Worm (Caenorhabditis elegans) whole organism, mixed stage, embryonic: Measurements from ENCODE around the gene Y116A8C.469.

Source experiments
- M03D4.4 ChIP-seq: sonication (generic microtip); optimal IDR thresholded peaks from 2 replicates; lab custom pipeline; 2017; ENCODE audit warnings: mild to moderate bottlenecking, missing genetic modification characterization, missing compliant biosample characterization
- bed-3 ChIP-seq: fragments of 200-800 bp; sonication (Bioruptor generic); optimal IDR thresholded peaks from 3 replicates; lab custom pipeline; 2018; ENCODE audit warnings: mild to moderate bottlenecking, missing genetic modification characterization, moderate library complexity, missing compliant biosample characterization
- blmp-1 ChIP-seq: fragments of 150-350 bp; optimal IDR thresholded peaks from 2 replicates; lab custom pipeline; 2014; ENCODE audit warnings: missing biosample characterization, missing genetic modification characterization
- ceh-39 ChIP-seq: fragments of 150-350 bp; optimal IDR thresholded peaks from 2 replicates; lab custom pipeline; 2014; ENCODE audit warnings: missing biosample characterization, missing genetic modification characterization
- ceh-43 ChIP-seq: fragments of 200-800 bp; sonication (Bioruptor generic); optimal IDR thresholded peaks from 2 replicates; lab custom pipeline; 2018; ENCODE audit warnings: mild to moderate bottlenecking, missing genetic modification characterization, moderate library complexity, missing compliant biosample characterization
- ceh-83 ChIP-seq: fragments of 200-800 bp; sonication (Bioruptor generic); optimal IDR thresholded peaks from 2 replicates; lab custom pipeline; 2018; ENCODE audit warnings: mild to moderate bottlenecking, missing genetic modification characterization, missing compliant biosample characterization
- ces-1 ChIP-seq: fragments of 150-350 bp; optimal IDR thresholded peaks from 2 replicates; lab custom pipeline; 2014; ENCODE audit warnings: missing biosample characterization, missing genetic modification reagents, missing genetic modification characterization
- cnd-1 ChIP-seq: fragments of 200-800 bp; sonication (Bioruptor generic); optimal IDR thresholded peaks from 2 replicates; lab custom pipeline; 2018; ENCODE audit warnings: mild to moderate bottlenecking, missing genetic modification characterization, missing compliant biosample characterization
- drap-1 ChIP-seq: fragments of 200-800 bp; sonication (Bioruptor generic); optimal IDR thresholded peaks from 3 replicates; lab custom pipeline; 2018; ENCODE audit warnings: mild to moderate bottlenecking, missing genetic modification characterization, missing compliant biosample characterization
- elt-1 ChIP-seq: sonication (generic microtip); optimal IDR thresholded peaks from 2 replicates; lab custom pipeline; 2017; ENCODE audit warnings: missing genetic modification characterization, mild to moderate bottlenecking, missing compliant biosample characterization, antibody characterized with exemption, moderate library complexity, borderline replicate concordance; ENCODE audit not compliant: insufficient read depth
- elt-3 ChIP-seq: fragments of 150-350 bp; optimal IDR thresholded peaks from 2 replicates; lab custom pipeline; 2014; ENCODE audit warnings: missing biosample characterization, missing genetic modification characterization
- flh-1 ChIP-seq: fragments of 200-800 bp; sonication (Bioruptor generic); optimal IDR thresholded peaks from 2 replicates; lab custom pipeline; 2018; ENCODE audit warnings: mild to moderate bottlenecking, missing genetic modification characterization, moderate library complexity, missing compliant biosample characterization
- ham-2 ChIP-seq: fragments of 200-800 bp; sonication (Bioruptor generic); optimal IDR thresholded peaks from 2 replicates; lab custom pipeline; 2018; ENCODE audit warnings: mild to moderate bottlenecking, missing genetic modification characterization, missing compliant biosample characterization
- hlh-1 ChIP-seq: fragments of 150-350 bp; optimal IDR thresholded peaks from 2 replicates; lab custom pipeline; 2014; ENCODE audit warnings: missing biosample characterization, missing genetic modification reagents, missing genetic modification characterization
- lin-13 ChIP-seq: fragments of 150-350 bp; optimal IDR thresholded peaks from 2 replicates; lab custom pipeline; 2014; ENCODE audit warnings: missing biosample characterization, missing genetic modification characterization
- lin-32 ChIP-seq: fragments of 200-800 bp; sonication (Bioruptor generic); optimal IDR thresholded peaks from 2 replicates; lab custom pipeline; 2018; ENCODE audit warnings: mild to moderate bottlenecking, missing genetic modification characterization, missing compliant biosample characterization
- lsy-2 ChIP-seq: fragments of 150-350 bp; optimal IDR thresholded peaks from 2 replicates; lab custom pipeline; 2014; ENCODE audit warnings: missing biosample characterization, missing genetic modification characterization
- mab-5 ChIP-seq: fragments of 150-350 bp; optimal IDR thresholded peaks from 2 replicates; lab custom pipeline; 2014; ENCODE audit warnings: missing biosample characterization, missing genetic modification characterization
- mep-1 ChIP-seq: fragments of 150-350 bp; optimal IDR thresholded peaks from 2 replicates; lab custom pipeline; 2017; ENCODE audit warnings: missing biosample characterization, missing genetic modification reagents, missing genetic modification characterization, inconsistent platforms
- nhr-12 ChIP-seq: fragments of 150-350 bp; optimal IDR thresholded peaks from 2 replicates; lab custom pipeline; 2014; ENCODE audit warnings: missing biosample characterization, missing genetic modification characterization
- nhr-2 ChIP-seq: fragments of 150-350 bp; optimal IDR thresholded peaks from 2 replicates; lab custom pipeline; 2014; ENCODE audit warnings: missing biosample characterization, missing genetic modification characterization
- nhr-237 ChIP-seq: fragments of 150-350 bp; optimal IDR thresholded peaks from 2 replicates; lab custom pipeline; 2014; ENCODE audit warnings: missing biosample characterization, missing genetic modification characterization
- nhr-28 ChIP-seq: fragments of 150-350 bp; optimal IDR thresholded peaks from 2 replicates; lab custom pipeline; 2014; ENCODE audit warnings: missing biosample characterization, missing genetic modification characterization
- nhr-76 ChIP-seq: sonication (generic microtip); optimal IDR thresholded peaks from 2 replicates; lab custom pipeline; 2017; ENCODE audit warnings: missing biosample characterization, missing genetic modification characterization
- pha-4 ChIP-seq: fragments of 150-350 bp; optimal IDR thresholded peaks from 2 replicates; lab custom pipeline; 2018; ENCODE audit warnings: missing biosample characterization, missing genetic modification reagents, missing genetic modification characterization
- sem-2 ChIP-seq: fragments of 200-800 bp; sonication (Bioruptor generic); optimal IDR thresholded peaks from 2 replicates; lab custom pipeline; 2018; ENCODE audit warnings: mild to moderate bottlenecking, missing genetic modification characterization, missing compliant biosample characterization
- sptf-1 ChIP-seq: sonication (generic microtip); optimal IDR thresholded peaks from 2 replicates; lab custom pipeline; 2017; ENCODE audit warnings: mild to moderate bottlenecking, missing genetic modification characterization, moderate library complexity, missing compliant biosample characterization
- tbx-8 ChIP-seq: fragments of 200-800 bp; sonication (Bioruptor generic); optimal IDR thresholded peaks from 2 replicates; lab custom pipeline; 2018; ENCODE audit warnings: mild to moderate bottlenecking, missing genetic modification characterization, moderate library complexity, missing compliant biosample characterization
- unc-120 ChIP-seq: sonication (generic microtip); optimal IDR thresholded peaks from 2 replicates; lab custom pipeline; 2017; ENCODE audit warnings: missing genetic modification characterization, missing compliant biosample characterization; ENCODE audit not compliant: poor library complexity, severe bottlenecking
- unc-39 ChIP-seq: fragments of 150-350 bp; optimal IDR thresholded peaks from 2 replicates; lab custom pipeline; 2014; ENCODE audit warnings: missing biosample characterization, missing genetic modification characterization
- unc-62 ChIP-seq: fragments of 150-350 bp; optimal IDR thresholded peaks from 2 replicates; lab custom pipeline; 2014; ENCODE audit warnings: missing biosample characterization, missing genetic modification reagents, missing genetic modification characterization
- zip-8 ChIP-seq: fragments of 150-350 bp; optimal IDR thresholded peaks from 2 replicates; lab custom pipeline; 2014; ENCODE audit warnings: missing biosample characterization, missing genetic modification characterization
- ztf-11 ChIP-seq: fragments of 150-350 bp; optimal IDR thresholded peaks from 2 replicates; lab custom pipeline; 2014; ENCODE audit warnings: missing biosample characterization, missing genetic modification characterization

Gene Y116A8C.469

DNA sequence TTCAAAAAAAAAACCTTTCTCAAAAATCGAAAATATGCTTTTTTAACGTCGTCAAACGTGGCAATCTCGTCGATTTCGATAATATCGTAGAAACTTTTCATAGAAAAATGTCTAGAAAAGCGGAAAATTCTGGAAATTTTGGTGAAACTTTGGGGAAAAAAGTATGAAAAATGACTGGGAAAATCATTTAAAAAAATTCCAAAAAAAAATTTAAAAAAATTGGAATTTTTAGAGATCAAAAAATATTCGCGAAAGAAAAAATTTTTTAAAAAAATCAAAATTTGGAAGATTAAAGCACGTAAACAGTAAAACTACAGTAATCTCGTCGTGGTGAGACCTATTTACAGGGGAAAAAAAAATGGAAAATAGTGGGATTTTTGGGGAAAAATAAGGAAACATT is 21.3 kb upstream of the Y116A8C.469 start, which contains the start of gene Y116A8C.10:
Gene Y116A8C.10 (minus strand): TSS at position 101 of the 400 bp plus-strand sequence.
- no peak for TF ChIP-seq sem-2 (GFP tag; lab: Kevin White, UChicago)
- no peak for TF ChIP-seq nhr-12 (tag; lab: Kevin White, UChicago)
- TF ChIP-seq lin-13 = no peak
- no peak for TF ChIP-seq blmp-1 (tag; lab: Kevin White, UChicago)
- no peak for TF ChIP-seq hlh-1 (tag; lab: Kevin White, UChicago)
- TF ChIP-seq lsy-2 (tag; lab: Kevin White, UChicago) = no peak
- TF ChIP-seq nhr-76 (tag; lab: Kevin White, UChicago) = no peak
- TF ChIP-seq ceh-39 (tag; lab: Kevin White, UChicago) = no peak
- TF ChIP-seq bed-3 = no peak
- TF ChIP-seq nhr-2 = no peak
- no peak for TF ChIP-seq lin-32 (GFP tag; lab: Kevin White, UChicago)
- TF ChIP-seq unc-39 (tag; lab: Kevin White, UChicago) = no peak
- no peak for TF ChIP-seq flh-1 (GFP tag; lab: Kevin White, UChicago)
- TF ChIP-seq ham-2 (GFP tag; lab: Kevin White, UChicago) = no peak
- no peak for TF ChIP-seq ceh-43 (GFP tag; lab: Kevin White, UChicago)
- TF ChIP-seq zip-8 = no peak
- TF ChIP-seq pha-4 = no peak

DNA sequence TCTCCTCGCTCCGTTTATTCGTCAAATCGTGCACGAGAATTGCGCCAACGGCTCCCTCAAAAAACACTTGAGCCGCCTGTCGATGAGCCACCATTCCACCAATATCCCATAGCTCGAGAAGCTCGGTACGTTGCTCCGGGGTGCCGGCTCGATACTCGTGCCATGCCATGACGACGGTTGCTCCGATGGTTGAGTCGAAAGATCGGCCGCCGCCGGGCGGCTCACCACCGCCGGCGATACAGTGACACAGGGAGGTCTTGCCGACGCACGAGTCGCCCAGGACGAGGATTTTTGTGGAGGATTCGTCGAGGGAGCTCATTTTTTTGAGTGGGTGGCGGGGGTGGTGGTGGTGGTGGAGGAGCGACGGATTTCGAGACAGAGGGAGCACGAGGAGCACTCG is 18.3 kb upstream of the Y116A8C.469 start:
- TF ChIP-seq unc-120 (no peak), bed-3 (no peak), lin-13 (no peak), hlh-1 (tag; lab: Kevin White, UChicago) (no peak), sptf-1 (tag; lab: Kevin White, UChicago) (no peak), ceh-39 (tag; lab: Kevin White, UChicago) (no peak), pha-4 (no peak), tbx-8 (GFP tag; lab: Kevin White, UChicago) (no peak), ces-1 (GFP tag; lab: Kevin White, UChicago) (no peak), nhr-2 (no peak), unc-39 (tag; lab: Kevin White, UChicago) (no peak), ceh-43 (GFP tag; lab: Kevin White, UChicago) (no peak), mab-5 (tag; lab: Kevin White, UChicago) (no peak), elt-1 (tag; lab: Kevin White, UChicago) (no peak), sem-2 (GFP tag; lab: Kevin White, UChicago) (no peak), cnd-1 (no peak)

DNA sequence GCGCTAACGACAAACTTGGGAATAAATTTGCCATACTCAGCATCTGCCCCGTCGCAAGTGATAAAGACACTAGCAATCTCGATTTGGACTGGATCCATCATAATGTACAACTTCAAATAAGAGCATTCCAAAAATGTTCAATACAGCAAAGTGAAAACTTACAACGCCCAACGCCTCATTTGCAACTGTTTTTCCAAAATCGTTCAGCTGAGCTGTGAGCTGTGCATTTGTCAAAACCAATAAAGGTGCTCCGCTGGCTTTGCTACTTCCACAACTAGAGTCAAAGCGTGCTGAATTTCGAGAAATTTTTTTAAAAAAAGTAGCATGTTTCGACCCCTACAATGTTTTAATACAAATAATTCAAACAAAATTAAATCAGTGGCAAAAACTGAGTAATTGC is 13.3 kb upstream of the Y116A8C.469 start, which contains the start of gene Y116A8C.49:
Gene Y116A8C.49 (minus strand): TSS at position 101 of the 400 bp plus-strand sequence.
- no peak for TF ChIP-seq nhr-12 (tag; lab: Kevin White, UChicago)
- TF ChIP-seq drap-1 (GFP tag; lab: Kevin White, UChicago) = no peak
- no peak for TF ChIP-seq ztf-11 (tag; lab: Kevin White, UChicago)
- TF ChIP-seq ceh-83 = no peak
- no peak for TF ChIP-seq ceh-43 (GFP tag; lab: Kevin White, UChicago)
- no peak for TF ChIP-seq unc-120
- TF ChIP-seq elt-3 (tag; lab: Kevin White, UChicago) = no peak
- TF ChIP-seq ces-1 (GFP tag; lab: Kevin White, UChicago) = no peak
- TF ChIP-seq unc-39 (tag; lab: Kevin White, UChicago) = no peak
- no peak for TF ChIP-seq zip-8
- no peak for TF ChIP-seq sem-2 (GFP tag; lab: Kevin White, UChicago)
- TF ChIP-seq tbx-8 (GFP tag; lab: Kevin White, UChicago) = no peak
- TF ChIP-seq M03D4.4 = no peak
- TF ChIP-seq mep-1 (tag; lab: Kevin White, UChicago) = no peak
- TF ChIP-seq hlh-1 (tag; lab: Kevin White, UChicago) = no peak

DNA sequence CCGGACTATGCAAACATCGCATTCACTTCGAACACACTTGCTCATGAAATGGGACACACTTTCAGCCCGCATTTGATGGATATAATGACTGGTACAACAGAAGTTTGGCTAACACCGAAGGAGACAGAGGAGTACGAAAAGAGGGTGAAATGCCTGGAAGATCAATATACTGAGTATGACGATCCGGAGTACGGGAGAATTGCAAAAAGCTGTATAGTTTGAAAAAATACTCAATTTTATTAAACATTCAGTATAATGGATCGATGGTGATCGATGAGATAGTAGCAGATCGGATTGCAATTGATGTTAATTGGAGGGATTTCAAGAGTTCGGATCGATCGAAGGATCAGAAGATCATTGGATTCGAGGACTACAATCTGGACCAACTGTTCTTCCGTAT is 8.8 kb upstream of the Y116A8C.469 start:
- TF ChIP-seq elt-1 (tag; lab: Kevin White, UChicago) (no peak), nhr-76 (tag; lab: Kevin White, UChicago) (no peak), zip-8 (no peak), nhr-237 (tag; lab: Kevin White, UChicago) (no peak)
- TF ChIP-seq, all 35 proteins: peak for 0

DNA sequence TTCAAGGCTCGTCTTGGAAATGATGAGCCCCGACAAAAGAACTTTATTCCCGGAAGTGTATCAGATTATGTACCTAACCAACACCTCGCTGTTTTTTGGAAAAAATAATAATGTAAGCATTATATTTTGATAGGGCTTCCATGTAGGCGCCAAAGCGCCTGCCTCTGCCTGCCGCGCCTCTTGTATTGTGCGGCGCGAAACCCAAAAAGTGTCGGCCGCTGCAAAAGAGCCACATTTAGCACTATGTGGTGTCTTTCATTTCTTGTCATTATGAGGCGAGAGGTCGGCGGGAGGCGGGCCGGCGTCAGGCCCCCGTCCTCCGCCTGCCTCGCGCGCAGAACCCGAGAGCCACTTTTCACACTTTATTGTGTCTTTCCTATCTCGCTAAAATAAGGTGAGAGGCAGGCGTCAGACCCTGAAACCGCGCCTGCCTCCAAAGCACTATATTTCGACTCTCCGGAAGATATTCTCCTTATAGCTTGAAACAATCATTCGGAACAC is 7.7 kb upstream of the Y116A8C.469 start:
- TF ChIP-seq ces-1 (GFP tag; lab: Kevin White, UChicago) (no peak), ceh-39 (tag; lab: Kevin White, UChicago) (no peak), ceh-43 (GFP tag; lab: Kevin White, UChicago) (no peak), unc-39 (tag; lab: Kevin White, UChicago) (no peak), blmp-1 (tag; lab: Kevin White, UChicago) (no peak), sptf-1 (tag; lab: Kevin White, UChicago) (no peak), nhr-28 (tag; lab: Kevin White, UChicago) (no peak), lin-32 (GFP tag; lab: Kevin White, UChicago) (no peak), zip-8 (no peak), nhr-12 (tag; lab: Kevin White, UChicago) (no peak), ceh-83 (no peak), unc-62 (GFP tag; lab: Kevin White, UChicago) (no peak), elt-1 (tag; lab: Kevin White, UChicago) (no peak), cnd-1 (no peak)
